Worm (Caenorhabditis elegans) whole organism, early embryonic: Measurements from ENCODE around the gene Y49F6B.12.

Experiments used
- ama-1 ChIP-seq: fragments of 150-350 bp; optimal IDR thresholded peaks from 2 replicates; lab custom pipeline; 2014
- ceh-36 ChIP-seq: sonication (generic microtip); optimal IDR thresholded peaks from 2 replicates; lab custom pipeline; 2016; ENCODE audit warnings: missing genetic modification characterization, inconsistent platforms, missing compliant biosample characterization
- ets-7 ChIP-seq: sonication (generic microtip); optimal IDR thresholded peaks from 2 replicates; lab custom pipeline; 2016; ENCODE audit warnings: missing genotype, missing genetic modification characterization, missing compliant biosample characterization
- tbx-37 ChIP-seq: fragments of 200-800 bp; sonication (Bioruptor generic); conservative IDR thresholded peaks from 2 replicates; pipeline ENCODE4 v1.3.6; 2022; ENCODE audit warnings: missing genetic modification reagents, missing genetic modification characterization, missing compliant biosample characterization

DNA sequence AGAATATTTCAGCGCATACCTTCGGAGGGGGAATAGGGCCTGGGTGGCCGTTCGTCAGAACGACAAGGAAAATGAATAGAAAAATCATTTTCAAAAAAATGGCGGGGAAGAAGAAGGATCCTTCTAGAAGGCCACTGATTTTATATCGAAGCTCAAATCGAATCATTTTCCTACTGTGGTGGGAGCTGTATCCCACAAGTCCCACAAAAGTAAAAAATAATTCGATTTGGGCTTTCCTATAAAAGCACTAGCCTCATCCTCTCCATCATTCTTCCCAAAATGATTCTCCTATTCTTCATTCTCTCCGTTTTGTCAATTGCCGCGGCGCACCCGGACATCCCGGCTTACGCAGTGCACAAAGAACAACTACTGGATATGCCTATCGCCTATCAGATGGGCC lies 14.0 kb downstream of the Y49F6B.12 start, which contains the start of the genes C16C8.26 and C16C8.19:
- no peak for TF ChIP-seq ama-1 (lab: Kevin White, UChicago)
- TF ChIP-seq tbx-37 (GFP tag; lab: Robert Waterston, UW), result no peak
- no peak for TF ChIP-seq ceh-36 (tag; lab: Kevin White, UChicago)
- TF ChIP-seq ets-7 (tag; lab: Kevin White, UChicago), result no peak
